Fruit fly (Drosophila melanogaster): ENCODE results near the gene Prx4.
A peak's percentile ranks its signal among the peaks of the same experiment; 100 is the strongest.

Gene Prx4

DNA sequence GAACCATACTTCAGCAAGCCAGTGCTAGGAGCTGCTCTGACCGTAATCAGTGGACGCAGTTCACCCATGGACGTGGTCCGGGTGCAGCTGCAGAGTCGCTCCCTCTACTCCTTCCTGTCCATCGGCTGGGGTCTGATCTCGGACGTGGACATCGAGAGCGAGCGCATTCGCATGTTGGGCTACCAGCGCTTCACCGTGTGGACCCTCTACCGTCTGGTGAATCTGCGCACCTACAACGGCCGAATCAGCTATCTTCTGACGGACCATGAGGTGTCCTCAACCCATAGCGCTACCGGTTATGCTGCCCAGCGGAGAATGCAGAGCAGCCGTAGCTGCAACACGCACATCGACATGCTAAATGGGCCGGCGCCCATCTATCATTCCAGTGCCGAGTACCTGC lies 6.5 kb downstream of the Prx4 start:
- no peak for TF ChIP-seq noc (tag; optimal IDR thresholded peaks at IDR 0.05)

DNA sequence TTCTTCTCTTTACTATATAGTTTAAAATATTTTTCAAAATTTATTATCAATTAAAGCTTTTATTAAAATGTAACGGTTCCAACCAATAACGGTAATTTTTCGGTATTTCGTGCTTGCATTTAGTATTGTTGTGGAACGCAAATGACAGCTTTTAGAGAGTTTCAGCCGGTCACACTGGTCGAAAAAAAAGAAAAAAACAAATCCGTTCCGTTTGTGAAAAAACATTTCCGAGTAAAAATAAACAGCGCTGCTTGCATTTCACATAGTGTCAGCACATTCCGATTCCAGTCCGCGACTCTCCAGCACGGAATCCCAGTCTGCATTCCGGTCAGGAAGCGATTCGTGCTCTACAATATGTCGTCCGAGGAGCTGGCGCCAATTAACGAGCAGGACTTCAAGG lies 8.0 kb downstream of the Prx4 start, which contains the start of gene CG32485:
CG32485 (plus strand) TSS at position 139 of the 400 bp plus-strand sequence.
- no peak for TF ChIP-seq noc (tag; optimal IDR thresholded peaks at IDR 0.05)

DNA sequence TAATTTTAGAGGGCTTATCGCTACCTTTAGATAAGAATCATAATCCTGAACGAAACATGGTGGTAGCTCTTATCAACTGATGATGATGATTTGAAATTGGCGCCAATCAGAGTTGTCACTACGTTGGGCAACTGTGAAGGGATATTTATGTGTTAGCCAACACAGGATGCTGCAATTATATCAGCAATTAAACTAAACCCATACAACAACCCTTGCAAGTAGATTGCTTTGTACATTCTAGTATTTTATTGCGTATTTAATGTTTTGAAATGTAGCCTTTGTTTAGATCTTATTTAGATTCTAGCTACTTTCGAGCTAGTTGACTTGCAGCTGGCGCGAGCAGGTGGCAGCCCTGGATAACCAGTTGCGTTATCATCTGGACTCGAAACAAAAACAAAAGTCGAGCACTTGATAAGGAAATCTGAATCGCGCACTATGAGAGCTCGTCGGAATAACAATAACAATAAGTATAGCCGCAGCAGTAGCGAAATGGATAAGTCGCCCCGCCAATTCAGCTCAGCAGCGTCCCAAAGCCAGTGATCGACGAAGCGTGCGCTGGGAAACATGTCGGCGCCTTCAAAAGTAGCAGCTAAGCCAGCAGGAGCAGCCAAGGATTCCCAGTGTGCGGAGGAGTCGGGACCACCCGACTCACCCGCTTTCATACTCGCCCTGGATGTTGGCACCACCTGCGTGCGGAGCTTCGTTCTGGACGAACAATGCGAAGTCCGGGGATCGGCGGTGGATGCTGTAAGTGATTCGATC lies 10.1 kb downstream of the Prx4 start, which contains the start of gene CG1271:
CG1271 (plus strand) TSS at position 405 of the 762 bp plus-strand sequence.
- TF ChIP-seq noc (tag; optimal IDR thresholded peaks at IDR 0.05), result peak; percentile 94

DNA sequence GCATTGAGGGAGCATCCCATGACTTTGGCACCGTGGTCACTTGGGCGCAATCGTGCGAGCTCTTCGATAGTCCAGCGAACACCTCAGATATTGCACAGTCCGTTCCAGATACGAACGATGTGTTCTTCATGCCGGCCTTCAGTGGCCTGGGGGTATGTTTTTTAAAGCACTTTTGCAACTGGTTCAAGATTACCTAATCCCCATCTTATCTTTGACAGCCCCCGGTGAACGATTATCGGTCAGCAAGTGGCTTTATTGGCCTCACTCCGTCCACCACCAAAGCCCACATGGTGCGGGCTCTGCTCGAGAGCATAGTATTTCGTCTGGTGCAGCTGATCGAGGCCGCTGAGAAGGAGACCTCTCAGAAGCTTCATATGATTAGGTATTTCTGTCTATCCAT lies 11.9 kb downstream of the Prx4 start:
- TF ChIP-seq noc (tag; optimal IDR thresholded peaks at IDR 0.05), result no peak

DNA sequence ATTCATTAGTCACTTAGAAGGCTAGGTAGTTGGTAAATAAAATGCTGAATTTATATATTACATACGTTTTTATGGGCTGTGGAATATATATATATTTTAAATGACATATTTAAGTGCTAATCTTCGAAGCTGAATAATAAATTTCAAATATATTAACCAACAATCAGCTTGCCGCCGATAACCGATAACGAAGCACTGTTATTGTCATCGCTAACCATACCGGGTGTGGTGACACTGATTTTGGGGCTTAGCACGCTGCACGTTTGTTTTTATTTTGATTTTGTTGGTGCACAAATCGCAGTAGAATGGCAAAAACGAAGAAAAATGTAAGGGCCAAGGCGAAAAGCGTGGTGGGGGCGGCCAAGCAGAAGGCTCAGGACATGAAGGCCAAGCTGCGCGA lies 12.7 kb downstream of the Prx4 start, which contains the start of gene CG16753:
CG16753 (plus strand) TSS at position 229 of the 400 bp plus-strand sequence.
- TF ChIP-seq noc (tag; optimal IDR thresholded peaks at IDR 0.05), result no peak

DNA sequence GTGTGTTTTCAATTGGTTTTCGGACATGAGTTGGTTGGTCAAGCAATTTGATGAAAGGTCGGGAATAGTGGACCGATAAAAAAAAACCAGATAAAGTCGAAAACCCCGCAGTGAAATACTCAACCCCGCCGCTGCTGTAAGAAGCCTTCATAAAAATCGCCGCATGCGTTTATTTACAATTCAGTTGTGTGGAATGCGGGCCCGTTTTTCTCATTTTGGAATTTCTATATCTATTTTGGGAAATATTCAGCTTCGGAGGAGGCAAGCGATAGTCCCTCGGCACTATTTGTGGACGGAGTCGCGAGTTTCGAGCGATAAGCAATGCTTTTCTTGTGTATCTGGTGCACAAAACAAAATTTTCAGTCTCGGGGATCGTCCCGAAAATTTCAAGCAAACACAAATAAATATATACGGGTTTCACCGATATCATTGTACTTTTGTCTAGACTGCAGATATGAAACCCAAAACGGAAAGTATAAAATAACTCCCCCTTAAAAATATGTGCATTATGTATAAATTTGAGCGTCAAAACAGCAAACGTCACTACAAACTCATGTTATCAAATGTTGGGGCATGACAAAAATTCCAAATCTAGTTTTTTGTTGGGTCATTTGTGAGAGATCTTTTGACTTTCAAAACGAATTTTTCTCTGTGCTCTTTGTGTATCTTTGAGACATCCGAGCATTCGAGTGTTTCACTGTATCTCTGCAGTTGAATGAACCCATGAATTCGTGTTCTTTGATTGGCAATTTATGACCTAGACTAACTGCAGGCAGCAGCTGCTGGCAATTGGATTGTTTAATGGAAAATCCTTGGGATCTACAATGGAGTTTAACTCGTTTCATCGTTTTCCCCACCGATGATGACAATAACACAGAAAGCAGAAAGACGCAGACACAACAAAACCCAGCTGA lies 17.1 kb downstream of the Prx4 start:
- TF ChIP-seq noc (tag; optimal IDR thresholded peaks at IDR 0.05), result no peak

DNA sequence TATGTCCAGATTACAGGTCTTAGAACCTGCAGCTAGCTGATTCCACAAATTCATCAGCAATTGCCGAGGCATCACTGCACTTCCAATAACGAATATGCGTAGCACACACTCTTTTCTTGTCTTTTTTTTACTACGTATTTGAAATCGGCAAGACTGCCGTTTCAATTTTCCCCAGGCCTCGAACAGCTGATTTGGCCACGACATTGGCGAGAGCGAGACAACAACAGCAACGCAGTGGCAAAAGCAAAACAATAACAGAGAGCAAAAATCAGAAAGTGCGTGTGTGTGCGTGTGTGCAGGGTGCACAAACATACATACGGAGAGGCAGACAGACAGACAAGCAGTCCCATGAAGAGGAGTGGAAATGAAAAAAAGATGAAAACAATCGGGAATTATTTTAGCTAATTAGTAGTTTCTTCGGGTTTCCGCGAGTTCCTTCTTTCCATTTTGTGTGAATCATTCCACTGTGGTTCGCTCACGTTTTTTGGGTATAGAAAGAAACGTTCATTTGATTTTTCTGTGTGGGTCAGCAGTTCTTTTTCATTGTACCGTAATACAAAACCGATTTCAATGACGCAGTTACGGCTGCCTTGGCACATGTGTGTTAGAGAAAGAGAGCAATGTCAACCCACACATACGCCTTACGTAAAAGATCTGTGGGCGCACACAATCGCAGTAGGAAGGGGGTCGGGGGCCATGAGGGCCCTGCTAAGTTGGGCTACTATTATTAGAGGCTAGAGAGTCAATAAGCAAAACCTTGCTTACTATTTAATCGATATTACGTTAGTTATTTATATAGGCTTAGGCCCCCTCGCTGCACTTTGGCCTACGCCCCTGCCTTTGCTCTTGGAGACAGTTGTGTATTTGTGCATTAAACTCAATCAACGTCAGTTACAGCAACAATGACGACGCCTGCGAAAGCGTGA lies 18.2 kb downstream of the Prx4 start:
- peak; percentile 99 for TF ChIP-seq noc (tag; optimal IDR thresholded peaks at IDR 0.05)

DNA sequence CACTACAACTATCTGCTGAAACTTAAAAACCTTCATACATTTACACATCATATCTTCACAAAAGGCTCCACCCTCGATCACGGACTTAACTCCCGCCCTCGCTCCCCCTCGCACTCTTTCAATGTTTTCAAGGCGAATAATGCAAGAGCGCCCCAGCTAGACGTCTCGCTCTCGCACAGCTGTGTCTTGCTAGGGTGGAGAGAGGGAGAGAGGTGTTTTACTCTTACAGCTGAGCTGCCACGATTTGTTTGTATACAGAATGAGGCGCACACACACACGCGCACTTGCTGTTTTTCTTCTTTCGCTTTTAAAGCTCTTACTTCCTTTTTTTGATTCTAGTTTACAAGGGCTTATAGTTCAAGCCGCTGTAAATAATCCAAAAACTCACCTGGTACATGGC lies 27.6 kb downstream of the Prx4 start:
- no peak for TF ChIP-seq noc (tag; optimal IDR thresholded peaks at IDR 0.05)

DNA sequence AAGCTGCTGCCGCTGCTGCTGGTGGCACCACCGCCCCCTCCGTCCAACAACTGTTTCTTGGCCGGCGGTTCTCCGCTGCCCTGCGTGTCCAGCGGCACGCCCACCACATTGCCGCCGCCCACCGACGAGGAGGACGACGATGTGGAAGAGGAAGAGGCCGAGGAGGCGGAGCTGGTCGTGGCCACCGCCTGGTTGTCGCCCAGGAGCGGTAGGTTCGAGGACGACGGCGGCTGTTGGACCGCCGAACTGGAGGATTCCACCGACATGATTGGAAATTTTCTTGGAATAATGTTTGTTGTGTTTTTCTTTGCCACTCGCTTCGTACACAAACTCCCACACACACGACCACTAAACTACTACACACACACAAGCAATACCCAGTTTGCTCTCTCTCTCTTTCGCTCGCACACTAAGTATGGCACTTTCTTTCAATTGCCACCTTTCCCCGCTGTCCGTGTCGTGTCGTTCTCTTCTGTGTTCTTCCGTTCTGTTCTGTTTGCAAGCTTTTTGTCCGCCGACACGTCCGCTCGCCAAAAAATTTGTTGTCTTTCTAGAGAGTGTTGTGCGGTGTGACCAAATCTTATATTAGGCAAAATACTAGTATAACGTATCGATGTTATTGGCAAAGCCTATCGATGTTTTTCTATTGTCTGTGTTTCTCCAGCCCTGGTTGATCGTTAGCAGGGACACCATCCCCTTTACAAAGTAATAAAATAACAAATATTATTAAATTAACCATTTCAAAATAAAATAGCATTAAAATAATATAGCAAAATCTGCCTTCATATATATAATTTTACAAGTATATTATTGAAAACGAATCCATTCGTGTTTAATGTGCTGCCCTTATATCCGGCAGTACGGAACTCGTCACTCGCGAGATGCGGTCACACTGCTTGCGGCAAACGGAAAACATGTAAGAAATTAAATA lies 28.4 kb downstream of the Prx4 start, which contains the start of the genes CG32486 and PAN3:
CG32486 (minus strand) TSS at position 566 of the 931 bp plus-strand sequence.
PAN3 (plus strand) TSS at position 860 of the 931 bp plus-strand sequence.
- peak; percentile 35 for TF ChIP-seq noc (tag; optimal IDR thresholded peaks at IDR 0.05)

DNA sequence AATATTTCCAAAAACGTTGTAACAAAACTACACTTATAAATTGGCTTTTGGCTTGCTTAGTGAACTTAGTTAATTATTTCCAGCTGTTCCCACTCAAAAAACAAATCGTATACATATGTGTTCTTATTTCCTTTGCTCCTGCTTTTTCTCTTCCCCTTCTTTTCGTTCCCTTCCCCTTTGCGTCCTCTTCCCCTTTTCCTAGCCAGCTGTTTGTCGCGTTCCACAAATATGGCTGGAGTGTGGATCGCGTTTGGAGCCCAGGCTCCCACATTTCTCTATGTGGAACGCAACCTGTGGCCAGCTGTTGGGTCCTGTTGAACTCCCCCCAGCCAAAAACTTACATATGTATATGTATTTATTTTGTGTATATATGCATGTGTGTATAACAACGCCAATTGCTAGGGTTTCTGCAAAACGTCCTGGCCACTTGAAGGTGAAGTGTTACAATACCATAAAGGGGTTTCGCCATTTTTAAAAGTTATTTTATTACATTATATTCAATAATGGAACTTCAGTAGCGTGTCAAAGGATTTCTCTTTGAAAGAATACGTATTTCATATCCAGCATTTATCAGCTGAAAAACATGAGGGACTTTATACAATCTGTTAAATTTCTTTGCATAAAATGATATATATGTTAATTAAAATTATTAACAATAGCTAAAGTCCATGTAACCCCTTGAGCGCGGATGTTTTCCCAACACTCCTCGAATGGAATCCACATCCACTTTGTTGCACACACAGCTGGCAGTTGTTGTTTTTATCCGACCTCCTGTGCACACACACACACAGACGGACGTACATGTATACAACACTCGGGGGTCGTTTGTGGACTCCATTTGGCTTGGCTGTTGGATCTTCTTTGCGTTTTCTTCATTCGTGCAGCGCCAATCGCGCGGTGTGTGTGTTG lies 29.8 kb downstream of the Prx4 start:
- TF ChIP-seq noc (tag; optimal IDR thresholded peaks at IDR 0.05), result no peak

DNA sequence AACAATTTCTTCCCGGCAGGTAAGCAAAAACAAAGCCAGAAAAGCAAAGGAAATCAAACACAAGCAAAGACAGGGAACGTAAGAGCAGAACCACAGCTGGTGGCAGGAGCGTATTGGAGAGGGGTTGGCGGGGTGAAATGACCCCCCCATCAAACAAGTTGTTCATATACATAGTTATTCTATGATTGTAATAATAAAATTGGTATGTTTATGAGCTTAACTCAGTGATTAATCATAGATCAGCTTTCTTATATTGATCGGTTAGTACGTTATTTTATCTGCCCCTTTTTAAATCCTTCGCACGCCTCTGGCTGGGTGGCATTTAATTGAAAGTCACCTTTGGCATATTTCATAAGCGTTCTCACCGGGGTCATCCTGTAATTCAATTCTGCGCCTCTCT lies 31.3 kb downstream of the Prx4 start:
- TF ChIP-seq noc (tag; optimal IDR thresholded peaks at IDR 0.05), result no peak

DNA sequence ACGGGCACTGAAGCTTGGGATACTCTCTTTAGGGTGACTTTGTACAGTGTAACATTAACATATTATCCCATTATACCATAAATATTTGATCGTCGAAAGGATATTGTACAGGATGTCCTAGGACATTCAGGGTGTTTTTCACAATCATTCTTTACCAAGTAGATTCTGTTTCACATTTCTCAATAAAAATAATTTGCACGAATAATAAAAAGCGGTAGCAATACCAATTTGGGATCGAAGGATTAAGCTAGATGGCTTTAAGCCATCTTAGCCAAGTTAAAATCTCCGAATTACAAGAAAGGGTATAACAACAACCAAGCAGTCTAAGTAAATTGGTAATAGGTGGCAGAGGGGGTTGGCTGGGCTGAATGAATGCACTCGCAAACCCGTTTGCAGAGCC lies 32.2 kb downstream of the Prx4 start:
- TF ChIP-seq noc (tag; optimal IDR thresholded peaks at IDR 0.05), result no peak

DNA sequence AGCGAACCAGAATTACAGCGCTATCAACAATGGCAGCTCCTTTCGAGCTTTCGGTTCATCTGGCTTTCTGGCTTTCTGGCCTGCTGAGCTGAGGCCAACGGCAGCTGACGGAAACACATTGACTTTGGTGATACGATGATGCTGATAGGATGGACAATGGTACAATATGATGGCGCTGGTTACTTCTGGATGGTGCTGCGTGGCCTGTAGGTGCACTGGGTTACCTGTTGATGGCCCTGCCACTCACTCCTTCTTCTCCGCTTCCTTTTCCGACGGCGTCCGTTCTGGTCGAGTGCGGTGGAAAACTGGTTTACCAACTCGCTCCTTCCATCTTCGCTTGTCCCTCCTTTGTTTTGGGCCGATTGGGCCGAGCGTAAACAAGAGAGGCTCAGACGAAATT lies 32.6 kb downstream of the Prx4 start:
- no peak for TF ChIP-seq noc (tag; optimal IDR thresholded peaks at IDR 0.05)
